Fruit fly (Drosophila melanogaster) whole organism: ENCODE data around the gene Or65b.

Source experiments
- CG8478 ChIP-seq: fragments of >200 bp; optimal IDR thresholded peaks from 2 replicates; lab custom pipeline; 2018; ENCODE audit warnings: inconsistent platforms
- Dll ChIP-seq: fragments of >200 bp; optimal IDR thresholded peaks from 2 replicates; lab custom pipeline; 2017
- EcR ChIP-seq, 2 experiments: fragments of >200 bp; optimal IDR thresholded peaks; 2 replicates each; lab custom pipeline; 2017; ENCODE audit warnings: missing biosample characterization in 2 of 2, missing genetic modification characterization in 2 of 2, missing genetic modification reagents in 2 of 2
- pan ChIP-seq: fragments of >200 bp; optimal IDR thresholded peaks from 2 replicates; lab custom pipeline; 2017
- psq ChIP-seq: fragments of >200 bp; optimal IDR thresholded peaks from 2 replicates; lab custom pipeline; 2017
- usp ChIP-seq: fragments of >200 bp; optimal IDR thresholded peaks from 2 replicates; lab custom pipeline; 2017; ENCODE audit warnings: missing biosample characterization, missing genetic modification characterization, mixed read lengths

DNA sequence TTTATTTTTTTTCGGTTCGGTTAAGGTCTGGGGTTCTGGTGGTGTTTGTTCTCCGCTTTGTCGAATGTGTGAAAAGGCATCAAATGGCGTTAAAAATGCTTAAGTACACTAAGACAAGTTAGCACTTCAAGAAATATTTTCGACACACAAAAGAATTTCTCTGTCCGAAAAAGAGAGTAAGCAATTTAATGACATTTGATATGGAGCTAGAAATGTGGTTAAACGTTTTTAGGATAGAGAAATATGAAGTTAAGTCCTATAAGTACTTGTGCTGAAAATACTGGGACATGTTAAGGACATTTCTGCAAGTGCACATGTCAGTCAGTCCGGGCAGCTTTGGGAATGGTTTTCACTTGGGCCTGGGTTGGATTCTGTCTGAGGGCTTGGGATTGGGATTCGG is 18.8 kb downstream of the Or65b start:
- TF ChIP-seq usp (GFP tag; lab: Kevin White, UChicago) (no peak), Dll (no peak), CG8478 (lab: Kevin White, UChicago) (no peak), EcR (GFP tag; optimal IDR thresholded peaks at IDR 0.05; lab: Kevin White, UChicago) (no peak), psq (no peak), pan (lab: Kevin White, UChicago) (no peak)
